Worm (Caenorhabditis elegans): ENCODE measurements around the gene K08H2.5.

ce11 chrX:13269586-13269985, 27.5 kb upstream of the K08H2.5 start, which contains the start of gene cyp-14A2:
- TF ChIP-seq ztf-29 (GFP tag; IDR thresholded peaks at IDR 0.05), result no peak
- TF ChIP-seq med-1 (GFP tag; optimal IDR thresholded peaks at IDR 0.05; ENCODE audit: insufficient read depth), result no peak
- no peak for TF ChIP-seq ref-1 (GFP tag; conservative IDR thresholded peaks at IDR 0.05)
- no peak for TF ChIP-seq tab-1 (GFP tag; IDR thresholded peaks at IDR 0.05)
- no peak for TF ChIP-seq klf-2 (GFP tag; conservative IDR thresholded peaks at IDR 0.05)
- no peak for TF ChIP-seq ztf-23 (GFP tag; IDR thresholded peaks at IDR 0.05)
- TF ChIP-seq flt-1 (GFP tag; IDR thresholded peaks at IDR 0.05), result no peak
